Worm (Caenorhabditis elegans) whole organism, L3 larva: ENCODE results near the gene ekl-6.
A peak's percentile ranks its signal among the peaks of the same experiment; 100 is the strongest.

Source experiments
- R02D3.7 ChIP-seq: fragments of 150-350 bp; optimal IDR thresholded peaks from 2 replicates; lab custom pipeline; 2014; ENCODE audit warnings: missing biosample characterization, missing genetic modification characterization
- aly-2 ChIP-seq: fragments of 150-350 bp; optimal IDR thresholded peaks from 2 replicates; lab custom pipeline; 2014; ENCODE audit warnings: missing biosample characterization, missing genetic modification characterization
- ceh-16 ChIP-seq: sonication (generic microtip); optimal IDR thresholded peaks from 2 replicates; lab custom pipeline; 2017; ENCODE audit warnings: missing biosample characterization, missing genetic modification characterization
- elt-1 ChIP-seq: fragments of 150-350 bp; optimal IDR thresholded peaks from 2 replicates; lab custom pipeline; 2014; ENCODE audit warnings: missing biosample characterization, missing genetic modification characterization
- elt-2 ChIP-seq: sonication (generic microtip); optimal IDR thresholded peaks from 2 replicates; lab custom pipeline; 2016; ENCODE audit warnings: missing genetic modification reagents, mild to moderate bottlenecking, missing genetic modification characterization, missing compliant biosample characterization
- elt-3 ChIP-seq, 3 experiments: fragments of 150-350 bp in 1 of 3; sonication (generic microtip) in 2 of 3; optimal IDR thresholded peaks; 2 replicates in 2 of 3; 4 replicates in 1 of 3; lab custom pipeline; 2014 to 2017; ENCODE audit warnings: missing biosample characterization in 3 of 3, missing genetic modification characterization in 3 of 3
- fkh-10 ChIP-seq: sonication (generic microtip); optimal IDR thresholded peaks from 2 replicates; lab custom pipeline; 2017; ENCODE audit warnings: missing biosample characterization, missing genetic modification reagents, missing genetic modification characterization
- fkh-2 ChIP-seq: fragments of 150-350 bp; optimal IDR thresholded peaks from 2 replicates; lab custom pipeline; 2014; ENCODE audit warnings: missing biosample characterization, missing genetic modification reagents, missing genetic modification characterization
- fos-1 ChIP-seq: fragments of 150-350 bp; optimal IDR thresholded peaks from 2 replicates; lab custom pipeline; 2014; ENCODE audit warnings: missing biosample characterization, missing genetic modification characterization
- jun-1 ChIP-seq: fragments of 150-350 bp; optimal IDR thresholded peaks from 2 replicates; lab custom pipeline; 2014; ENCODE audit warnings: missing biosample characterization, missing genetic modification reagents, missing genetic modification characterization
- lin-15B ChIP-seq: fragments of 150-350 bp; optimal IDR thresholded peaks from 2 replicates; lab custom pipeline; 2014; ENCODE audit warnings: missing biosample characterization, missing genetic modification characterization
- lsy-12 ChIP-seq: sonication (generic microtip); optimal IDR thresholded peaks from 2 replicates; lab custom pipeline; 2016; ENCODE audit warnings: mild to moderate bottlenecking, missing genetic modification characterization, missing compliant biosample characterization
- mml-1 ChIP-seq: fragments of 150-350 bp; sonication (generic microtip); optimal IDR thresholded peaks from 3 replicates; lab custom pipeline; 2014; ENCODE audit warnings: missing biosample characterization, missing genetic modification characterization
- nfya-1 ChIP-seq: sonication (generic microtip); optimal IDR thresholded peaks from 2 replicates; lab custom pipeline; 2017; ENCODE audit warnings: missing genetic modification characterization, mild to moderate bottlenecking, missing compliant biosample characterization, antibody characterized with exemption, moderate library complexity; ENCODE audit not compliant: insufficient read depth
- nhr-12 ChIP-seq: fragments of 150-350 bp; optimal IDR thresholded peaks from 2 replicates; lab custom pipeline; 2014; ENCODE audit warnings: missing biosample characterization, missing genetic modification characterization
- nhr-23 ChIP-seq: fragments of 150-350 bp; optimal IDR thresholded peaks from 2 replicates; lab custom pipeline; 2014; ENCODE audit warnings: missing biosample characterization, missing genetic modification reagents, missing genetic modification characterization
- nhr-77 ChIP-seq: fragments of 150-350 bp; optimal IDR thresholded peaks from 2 replicates; lab custom pipeline; 2014; ENCODE audit warnings: missing biosample characterization, missing genetic modification characterization
- pha-4 ChIP-seq: fragments of 150-350 bp; optimal IDR thresholded peaks from 2 replicates; lab custom pipeline; 2014; ENCODE audit warnings: missing biosample characterization, missing genetic modification reagents, missing genetic modification characterization
- pqm-1 ChIP-seq: fragments of 150-350 bp; optimal IDR thresholded peaks from 2 replicates; lab custom pipeline; 2017; ENCODE audit warnings: missing biosample characterization, missing genetic modification characterization, inconsistent platforms
- snpc-4 ChIP-seq: fragments of 150-350 bp; optimal IDR thresholded peaks from 2 replicates; lab custom pipeline; 2014; ENCODE audit warnings: missing biosample characterization, missing genetic modification characterization
- tbx-2 ChIP-seq: sonication (generic microtip); optimal IDR thresholded peaks from 2 replicates; lab custom pipeline; 2016; ENCODE audit warnings: mild to moderate bottlenecking, missing genetic modification characterization, missing compliant biosample characterization
- unc-39 ChIP-seq: sonication (generic microtip); optimal IDR thresholded peaks from 4 replicates; lab custom pipeline; 2017; ENCODE audit warnings: missing biosample characterization, missing genetic modification characterization
- ztf-4 ChIP-seq: fragments of 150-350 bp; optimal IDR thresholded peaks from 2 replicates; lab custom pipeline; 2014; ENCODE audit warnings: missing biosample characterization, missing genetic modification characterization

The ekl-6 gene

ce11 chrIII:10112958-10113357, 48.8 kb downstream of the ekl-6 start, which contains the start of gene vps-29:
Gene vps-29 (minus strand): TSS chrIII:10113058.
- no peak for TF ChIP-seq lin-15B (tag; lab: Kevin White, UChicago)
- no peak for TF ChIP-seq jun-1 (tag; lab: Kevin White, UChicago)
- TF ChIP-seq mml-1 (tag; lab: Kevin White, UChicago): no peak
- TF ChIP-seq tbx-2 (tag; lab: Kevin White, UChicago): no peak
- no peak for TF ChIP-seq unc-39 (tag; lab: Kevin White, UChicago)
- TF ChIP-seq fos-1 (tag; lab: Kevin White, UChicago): no peak

ce11 chrIII:10114662-10115061, 50.5 kb downstream of the ekl-6 start, which contains the start of the genes ZK1128.1 and mett-10:
Gene ZK1128.1 (minus strand): TSS chrIII:10114760.
Gene mett-10 (plus strand): TSS chrIII:10115036.
- no peak for TF ChIP-seq nhr-12
- no peak for TF ChIP-seq pqm-1 (tag; lab: Kevin White, UChicago)
- peak; percentile 18 for TF ChIP-seq nhr-23
- no peak for TF ChIP-seq elt-3 (tag; optimal IDR thresholded peaks at IDR 0.05; lab: Kevin White, UChicago)
- peak; percentile 39 for TF ChIP-seq nfya-1 (tag; lab: Kevin White, UChicago)
- no peak for TF ChIP-seq lsy-12 (tag; lab: Kevin White, UChicago)
- no peak for TF ChIP-seq fkh-2 (tag; lab: Kevin White, UChicago)
- peak; percentile 45 for TF ChIP-seq lin-15B (tag; lab: Kevin White, UChicago)
- no peak for TF ChIP-seq nhr-77 (tag; lab: Kevin White, UChicago)
- peak; percentile 51 for TF ChIP-seq pha-4
- no peak for TF ChIP-seq ztf-4 (tag; lab: Kevin White, UChicago)
- TF ChIP-seq R02D3.7: peak; percentile 85
- no peak for TF ChIP-seq aly-2
- no peak for TF ChIP-seq fkh-10
- no peak for TF ChIP-seq elt-2 (tag; lab: Kevin White, UChicago)
- TF ChIP-seq snpc-4 (tag; lab: Kevin White, UChicago): no peak
- no peak for TF ChIP-seq elt-1 (tag; lab: Kevin White, UChicago)
- no peak for TF ChIP-seq ceh-16 (tag; lab: Kevin White, UChicago)
